Worm (Caenorhabditis elegans) whole organism, L1 larva: ENCODE data around the gene F22F7.12.
"Not testable (repeated sequence)": the region's sequence is repeated elsewhere in the genome, so short reads cannot be mapped to it uniquely, and the experiment has no call there.

Source experiments
- F16B12.6 ChIP-seq: fragments of 150-350 bp; optimal IDR thresholded peaks from 2 replicates; lab custom pipeline; 2014; ENCODE audit warnings: missing biosample characterization, missing genetic modification characterization
- alr-1 ChIP-seq: fragments of 200-800 bp; sonication (Bioruptor generic); optimal IDR thresholded peaks from 2 replicates; lab custom pipeline; 2018; ENCODE audit warnings: borderline replicate concordance, mild to moderate bottlenecking, missing genetic modification characterization, missing compliant biosample characterization
- aly-2 ChIP-seq: fragments of 150-350 bp; optimal IDR thresholded peaks from 2 replicates; lab custom pipeline; 2014; ENCODE audit warnings: missing biosample characterization, missing genetic modification characterization
- ama-1 ChIP-seq: fragments of 150-350 bp; optimal IDR thresholded peaks from 2 replicates; lab custom pipeline; 2014
- ceh-8 ChIP-seq: fragments of 200-800 bp; sonication (Bioruptor generic); optimal IDR thresholded peaks from 2 replicates; lab custom pipeline; 2018; ENCODE audit warnings: mild to moderate bottlenecking, missing genetic modification characterization, moderate library complexity, missing compliant biosample characterization
- ceh-82 ChIP-seq, 3 experiments: fragments of 150-350 bp in 1 of 3; sonication (generic microtip) in 2 of 3; optimal IDR thresholded peaks; 2 replicates each; lab custom pipeline; 2014 to 2017; ENCODE audit warnings: missing biosample characterization in 3 of 3, missing genetic modification characterization in 3 of 3
- ceh-90 ChIP-seq: sonication (generic microtip); optimal IDR thresholded peaks from 2 replicates; lab custom pipeline; 2016; ENCODE audit warnings: missing genetic modification characterization, missing compliant biosample characterization
- ces-1 ChIP-seq: fragments of 150-350 bp; optimal IDR thresholded peaks from 2 replicates; lab custom pipeline; 2014; ENCODE audit warnings: missing biosample characterization, missing genetic modification reagents, missing genetic modification characterization
- dpl-1 ChIP-seq, 3 experiments: fragments of 150-350 bp in 2 of 3; sonication (generic microtip) in 1 of 3; optimal IDR thresholded peaks; 2 replicates each; lab custom pipeline; 2014 to 2017; ENCODE audit warnings: missing biosample characterization in 3 of 3, missing genetic modification characterization in 3 of 3, missing genetic modification reagents in 3 of 3
- efl-1 ChIP-seq, 4 experiments: fragments of 150-350 bp; optimal IDR thresholded peaks in 3 of 4; peaks in 1 of 4; 1 replicate in 1 of 4; 2 replicates in 3 of 4; lab custom pipeline; 2014; ENCODE audit warnings: missing biosample characterization in 2 of 4, missing genetic modification characterization in 2 of 4, missing genetic modification reagents in 2 of 4
- elt-3 ChIP-seq, 6 experiments: fragments of 150-350 bp in 1 of 6; sonication (generic microtip); optimal IDR thresholded peaks; 2 replicates each; lab custom pipeline; 2017 to 2018; ENCODE audit warnings: missing biosample characterization in 6 of 6, missing genetic modification characterization in 6 of 6, inconsistent platforms in 1 of 6
- ets-5 ChIP-seq: fragments of 200-800 bp; sonication (Bioruptor generic); IDR thresholded peaks from 2 replicates; pipeline ENCODE4 v1.3.6; 2022; ENCODE audit warnings: missing genetic modification characterization, missing compliant biosample characterization
- fkh-10 ChIP-seq: sonication (generic microtip); optimal IDR thresholded peaks from 2 replicates; lab custom pipeline; 2017; ENCODE audit warnings: missing biosample characterization, missing genetic modification reagents, missing genetic modification characterization
- fkh-4 ChIP-seq: sonication (generic microtip); optimal IDR thresholded peaks from 2 replicates; lab custom pipeline; 2016; ENCODE audit warnings: missing compliant biosample characterization, missing genetic modification characterization, borderline replicate concordance
- fkh-8 ChIP-seq: sonication (generic microtip); optimal IDR thresholded peaks from 2 replicates; lab custom pipeline; 2016; ENCODE audit warnings: mild to moderate bottlenecking, missing genetic modification characterization, missing compliant biosample characterization
- fos-1 ChIP-seq: fragments of 150-350 bp; optimal IDR thresholded peaks from 2 replicates; lab custom pipeline; 2014; ENCODE audit warnings: missing biosample characterization, missing genetic modification characterization
- hlh-17 ChIP-seq: fragments of 200-800 bp; sonication (Bioruptor generic); optimal IDR thresholded peaks from 2 replicates; lab custom pipeline; 2018; ENCODE audit warnings: missing genetic modification characterization, mild to moderate bottlenecking, missing compliant biosample characterization, moderate library complexity, borderline replicate concordance
- hlh-4 ChIP-seq: sonication (generic microtip); optimal IDR thresholded peaks from 2 replicates; lab custom pipeline; 2016; ENCODE audit warnings: mild to moderate bottlenecking, missing genetic modification characterization, missing compliant biosample characterization
- hpl-2 ChIP-seq: fragments of 150-350 bp; optimal IDR thresholded peaks from 2 replicates; lab custom pipeline; 2014; ENCODE audit warnings: missing biosample characterization, missing genetic modification reagents, missing genetic modification characterization
- lin-14 ChIP-seq: fragments of 200-800 bp; sonication (Bioruptor generic); optimal IDR thresholded peaks from 2 replicates; lab custom pipeline; 2018; ENCODE audit warnings: mild to moderate bottlenecking, missing genetic modification characterization, moderate library complexity, missing compliant biosample characterization
- lin-39 ChIP-seq: fragments of 150-350 bp; optimal IDR thresholded peaks from 2 replicates; lab custom pipeline; 2014; ENCODE audit warnings: missing biosample characterization, missing genetic modification reagents, missing genetic modification characterization
- mab-9 ChIP-seq: fragments of 200-800 bp; sonication (Bioruptor generic); IDR thresholded peaks from 2 replicates; pipeline ENCODE4 v1.3.6; 2022; ENCODE audit warnings: missing genetic modification reagents, missing genetic modification characterization, missing compliant biosample characterization
- mdl-1 ChIP-seq, 2 experiments: fragments of 150-350 bp; optimal IDR thresholded peaks; 2 replicates each; lab custom pipeline; 2014 to 2017; ENCODE audit warnings: missing biosample characterization in 2 of 2, missing genetic modification characterization in 2 of 2, inconsistent platforms in 1 of 2
- nhr-11 ChIP-seq: fragments of 150-350 bp; optimal IDR thresholded peaks from 2 replicates; lab custom pipeline; 2014; ENCODE audit warnings: missing biosample characterization, missing genetic modification characterization
- nhr-12 ChIP-seq: sonication (generic microtip); optimal IDR thresholded peaks from 2 replicates; lab custom pipeline; 2017; ENCODE audit warnings: missing biosample characterization, missing genetic modification characterization
- nhr-20 ChIP-seq: sonication (generic microtip); optimal IDR thresholded peaks from 2 replicates; lab custom pipeline; 2016; ENCODE audit warnings: mild to moderate bottlenecking, missing genetic modification characterization, missing compliant biosample characterization
- nhr-237 ChIP-seq: fragments of 150-350 bp; optimal IDR thresholded peaks from 2 replicates; lab custom pipeline; 2014; ENCODE audit warnings: missing biosample characterization, missing genetic modification characterization
- nhr-76 ChIP-seq: sonication (generic microtip); optimal IDR thresholded peaks from 2 replicates; lab custom pipeline; 2017; ENCODE audit warnings: missing biosample characterization, missing genetic modification characterization
- nhr-77 ChIP-seq: fragments of 150-350 bp; optimal IDR thresholded peaks from 2 replicates; lab custom pipeline; 2014; ENCODE audit warnings: missing biosample characterization, missing genetic modification characterization
- nhr-84 ChIP-seq: sonication (generic microtip); optimal IDR thresholded peaks from 2 replicates; lab custom pipeline; 2017; ENCODE audit warnings: missing biosample characterization, missing genetic modification characterization
- nhr-85 ChIP-seq: sonication (generic microtip); peaks from one replicate; lab custom pipeline; 2016; ENCODE audit warnings: missing genetic modification characterization, inconsistent platforms, missing compliant biosample characterization
- nhr-90 ChIP-seq: sonication (generic microtip); optimal IDR thresholded peaks from 2 replicates; lab custom pipeline; 2016; ENCODE audit warnings: mild to moderate bottlenecking, missing genetic modification characterization, missing compliant biosample characterization; ENCODE audit not compliant: poor library complexity
- pag-3 ChIP-seq: sonication (generic microtip); optimal IDR thresholded peaks from 2 replicates; lab custom pipeline; 2017; ENCODE audit warnings: missing genetic modification characterization, mild to moderate bottlenecking, missing compliant biosample characterization, antibody characterized with exemption, borderline replicate concordance; ENCODE audit not compliant: insufficient read depth
- pqm-1 ChIP-seq: sonication (generic microtip); optimal IDR thresholded peaks from 3 replicates; lab custom pipeline; 2017; ENCODE audit warnings: missing biosample characterization, missing genetic modification characterization
- skn-1 ChIP-seq: fragments of 150-350 bp; optimal IDR thresholded peaks from 2 replicates; lab custom pipeline; 2014; ENCODE audit warnings: missing biosample characterization, missing genetic modification characterization
- snpc-4 ChIP-seq: fragments of 150-350 bp; optimal IDR thresholded peaks from 2 replicates; lab custom pipeline; 2014; ENCODE audit warnings: missing biosample characterization, missing genetic modification characterization
- snu-23 ChIP-seq: sonication (generic microtip); optimal IDR thresholded peaks from 2 replicates; lab custom pipeline; 2016; ENCODE audit warnings: missing genetic modification characterization, missing compliant biosample characterization
- sox-4 ChIP-seq: sonication (generic microtip); optimal IDR thresholded peaks from 2 replicates; lab custom pipeline; 2016; ENCODE audit warnings: missing genetic modification characterization, missing compliant biosample characterization
- sptf-1 ChIP-seq: fragments of 150-350 bp; optimal IDR thresholded peaks from 2 replicates; lab custom pipeline; 2014; ENCODE audit warnings: missing biosample characterization, missing genetic modification characterization
- sup-37 ChIP-seq: fragments of 200-800 bp; sonication (Bioruptor generic); optimal IDR thresholded peaks from 2 replicates; lab custom pipeline; 2018; ENCODE audit warnings: mild to moderate bottlenecking, missing genetic modification characterization, missing compliant biosample characterization
- swsn-7 ChIP-seq: sonication (generic microtip); optimal IDR thresholded peaks from 2 replicates; lab custom pipeline; 2016; ENCODE audit warnings: missing genetic modification characterization, missing compliant biosample characterization
- tbx-2 ChIP-seq: sonication (generic microtip); optimal IDR thresholded peaks from 2 replicates; lab custom pipeline; 2016; ENCODE audit warnings: missing genetic modification characterization, missing compliant biosample characterization
- tlp-1 ChIP-seq: fragments of 150-350 bp; optimal IDR thresholded peaks from 2 replicates; lab custom pipeline; 2014; ENCODE audit warnings: missing biosample characterization, missing genetic modification characterization
- unc-130 ChIP-seq: fragments of 150-350 bp; optimal IDR thresholded peaks from 2 replicates; lab custom pipeline; 2017; ENCODE audit warnings: missing biosample characterization, missing genetic modification characterization, inconsistent platforms
- unc-30 ChIP-seq: sonication (generic microtip); optimal IDR thresholded peaks from 2 replicates; lab custom pipeline; 2017; ENCODE audit warnings: missing biosample characterization, missing genetic modification characterization
- unc-62 ChIP-seq: fragments of 150-350 bp; optimal IDR thresholded peaks from 2 replicates; lab custom pipeline; 2014; ENCODE audit warnings: missing biosample characterization, missing genetic modification reagents, missing genetic modification characterization
- unc-86 ChIP-seq: sonication (generic microtip); optimal IDR thresholded peaks from 2 replicates; lab custom pipeline; 2016; ENCODE audit warnings: missing genetic modification characterization, missing compliant biosample characterization
- unc-98 ChIP-seq: fragments of 200-800 bp; sonication (Bioruptor generic); IDR thresholded peaks from 2 replicates; pipeline ENCODE4 v1.3.6; 2022; ENCODE audit warnings: missing genetic modification characterization, missing compliant biosample characterization
- xbp-1 ChIP-seq: sonication (generic microtip); optimal IDR thresholded peaks from 2 replicates; lab custom pipeline; 2016; ENCODE audit warnings: missing genetic modification characterization, missing compliant biosample characterization
- zag-1 ChIP-seq: fragments of 150-350 bp; optimal IDR thresholded peaks from 2 replicates; lab custom pipeline; 2014; ENCODE audit warnings: missing biosample characterization, missing genetic modification characterization
- ztf-11 ChIP-seq, 2 experiments: sonication (generic microtip); optimal IDR thresholded peaks; 2 replicates each; lab custom pipeline; 2016 to 2017; ENCODE audit warnings: missing genetic modification characterization in 2 of 2, missing biosample characterization in 1 of 2, missing compliant biosample characterization in 1 of 2

The F22F7.12 gene

DNA sequence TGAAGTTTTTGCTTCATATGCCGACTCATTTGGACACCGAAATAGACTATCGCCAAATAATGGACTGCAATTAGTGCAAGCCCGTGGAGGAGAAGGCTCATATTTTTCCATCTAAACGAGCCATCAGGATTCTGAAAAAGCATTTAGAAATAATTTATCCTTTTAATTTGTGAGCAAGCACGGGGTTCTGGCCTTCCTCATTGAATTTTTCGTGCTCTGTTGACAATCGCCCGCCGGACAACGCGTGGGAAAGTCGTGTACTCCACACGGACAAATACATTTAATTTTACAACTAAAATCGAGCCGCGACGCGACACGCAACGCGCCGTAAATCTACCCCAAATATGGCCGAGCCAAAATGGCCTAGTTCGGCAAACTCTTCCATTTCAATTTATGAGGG is at the start of gene F22F7.12:
TSS of gene F22F7.12 (minus strand) at position 101 of the 400 bp plus-strand sequence.
- TF ChIP-seq fos-1; sup-37 (GFP tag; lab: Kevin White, UChicago); nhr-20 (tag; lab: Kevin White, UChicago): not testable (repeated sequence)

DNA sequence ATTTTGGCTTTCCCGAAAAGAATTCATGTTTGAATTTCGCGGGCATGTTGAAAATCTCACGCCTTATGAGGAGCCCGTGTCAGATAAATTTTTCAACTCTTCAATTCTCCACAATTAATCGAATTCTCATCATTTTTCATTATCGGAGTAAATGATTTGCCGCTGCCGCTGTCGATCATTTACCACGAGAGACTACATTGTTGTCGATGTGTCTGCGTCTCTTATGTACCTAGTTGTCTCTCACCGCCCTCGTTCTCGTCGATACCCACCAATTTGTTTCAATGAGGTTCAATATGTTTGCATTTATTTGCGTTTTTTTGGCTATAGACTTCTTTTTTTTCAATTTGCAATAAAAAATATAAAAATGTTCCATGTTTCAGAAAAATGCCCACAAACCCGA is 47.8 kb upstream of the F22F7.12 start, which contains the start of gene nhr-13:
TSS of gene nhr-13 (plus strand) at position 369 of the 400 bp plus-strand sequence.
- TF ChIP-seq pqm-1 (tag; lab: Kevin White, UChicago) (no peak), nhr-84 (tag; lab: Kevin White, UChicago) (no peak), skn-1 (tag; lab: Kevin White, UChicago) (no peak), ceh-82 (tag; optimal IDR thresholded peaks at IDR 0.05; lab: Kevin White, UChicago) (no peak), zag-1 (tag; lab: Kevin White, UChicago) (no peak), snpc-4 (tag; lab: Kevin White, UChicago) (no peak), ama-1 (lab: Kevin White, UChicago) (no peak), ceh-90 (tag; lab: Kevin White, UChicago) (no peak), nhr-85 (no peak), nhr-237 (tag; lab: Kevin White, UChicago) (no peak), ztf-11 (tag; optimal IDR thresholded peaks at IDR 0.05; lab: Kevin White, UChicago) (no peak), tbx-2 (tag; lab: Kevin White, UChicago) (no peak), sox-4 (tag; lab: Kevin White, UChicago) (no peak), alr-1 (tag; lab: Kevin White, UChicago) (no peak), nhr-20 (tag; lab: Kevin White, UChicago) (peak; percentile 85), nhr-90 (tag; lab: Kevin White, UChicago) (peak; percentile 17), pag-3 (tag; lab: Kevin White, UChicago) (no peak), lin-14 (no peak), nhr-12 (tag; lab: Kevin White, UChicago) (no peak), elt-3 (tag; optimal IDR thresholded peaks at IDR 0.05; lab: Kevin White, UChicago) (no peak), fkh-8 (tag; lab: Kevin White, UChicago) (no peak), F16B12.6 (tag; lab: Kevin White, UChicago) (no peak), lin-39 (tag; lab: Kevin White, UChicago) (no peak), fkh-10 (GFP tag; lab: Kevin White, UChicago) (no peak), ets-5 (GFP tag; lab: Robert Waterston, UW) (no peak), unc-62 (GFP tag; lab: Kevin White, UChicago) (no peak), ceh-8 (GFP tag; lab: Kevin White, UChicago) (no peak), unc-98 (GFP tag; lab: Robert Waterston, UW) (no peak), sup-37 (GFP tag; lab: Kevin White, UChicago) (no peak), unc-86 (tag; lab: Kevin White, UChicago) (no peak), nhr-76 (no peak), efl-1 (optimal IDR thresholded peaks at IDR 0.05; lab: Kevin White, UChicago) (peak in 1 of 2 experiments; percentile 17), efl-1 (GFP tag; optimal IDR thresholded peaks at IDR 0.05 in 1 of 2; lab: Kevin White, UChicago) (peak in 1 of 2 experiments; percentile 50), aly-2 (tag; lab: Kevin White, UChicago) (no peak), swsn-7 (tag; lab: Kevin White, UChicago) (no peak), unc-30 (tag; lab: Kevin White, UChicago) (no peak), mab-9 (GFP tag; lab: Robert Waterston, UW) (no peak), tlp-1 (tag; lab: Kevin White, UChicago) (no peak), nhr-11 (tag; lab: Kevin White, UChicago) (no peak), dpl-1 (GFP tag; optimal IDR thresholded peaks at IDR 0.05; lab: Kevin White, UChicago) (no peak), hpl-2 (GFP tag; lab: Kevin White, UChicago) (no peak), hlh-4 (no peak), snu-23 (GFP tag; lab: Kevin White, UChicago) (peak; percentile 30), fkh-4 (tag; lab: Kevin White, UChicago) (no peak), unc-130 (tag; lab: Kevin White, UChicago) (no peak), hlh-17 (GFP tag; lab: Kevin White, UChicago) (no peak), ces-1 (GFP tag; lab: Kevin White, UChicago) (no peak), xbp-1 (tag; lab: Kevin White, UChicago) (no peak), sptf-1 (tag; lab: Kevin White, UChicago) (no peak), nhr-77 (no peak), mdl-1 (tag; optimal IDR thresholded peaks at IDR 0.05; lab: Kevin White, UChicago) (peak in 1 of 2 experiments; percentile 43)
